Fruit fly (Drosophila melanogaster) whole organism, embryonic: ENCODE data around the gene CG1552.

Experiments used
- Adf1 ChIP-seq: fragments of 200-800 bp; sonication (Bioruptor generic); IDR thresholded peaks from 2 replicates; pipeline ENCODE4 v1.3.6; 2022; ENCODE audit warnings: missing biosample characterization, missing genetic modification characterization
- CG12219 ChIP-seq: fragments of 200-800 bp; sonication (Bioruptor generic); optimal IDR thresholded peaks from 3 replicates; lab custom pipeline; 2018; ENCODE audit warnings: missing biosample characterization, mild to moderate bottlenecking, missing genetic modification characterization
- CG13894 ChIP-seq: fragments of 200-800 bp; sonication (Bioruptor generic); optimal IDR thresholded peaks from 3 replicates; lab custom pipeline; 2018; ENCODE audit warnings: missing biosample characterization, mild to moderate bottlenecking, missing genetic modification characterization, moderate library complexity
- CG5180 ChIP-seq: fragments of 200-800 bp; sonication (Bioruptor generic); optimal IDR thresholded peaks from 3 replicates; lab custom pipeline; 2017; ENCODE audit warnings: missing biosample characterization, missing genetic modification characterization, mild to moderate bottlenecking, moderate library complexity, missing genetic modification reagents
- Dll ChIP-seq: fragments of 200-800 bp; sonication (Bioruptor generic); IDR thresholded peaks from 4 replicates; pipeline ENCODE4 v1.3.6; 2022; ENCODE audit warnings: missing biosample characterization, missing genetic modification characterization; ENCODE audit not compliant: partially characterized antibody
- ERR ChIP-seq: fragments of 200-800 bp; sonication (Bioruptor generic); optimal IDR thresholded peaks from 2 replicates; lab custom pipeline; 2016; ENCODE audit warnings: missing biosample characterization, missing genetic modification characterization
- Ets65A ChIP-seq: fragments of 200-800 bp; sonication (Bioruptor generic); peaks from one replicate; lab custom pipeline; 2016; ENCODE audit warnings: missing biosample characterization, missing genetic modification characterization
- Fer2 ChIP-seq: fragments of 200-800 bp; sonication (Bioruptor generic); optimal IDR thresholded peaks from 2 replicates; lab custom pipeline; 2018; ENCODE audit warnings: missing biosample characterization, mild to moderate bottlenecking, missing genetic modification characterization, moderate library complexity
- NfI ChIP-seq: fragments of 200-800 bp; sonication (Bioruptor generic); optimal IDR thresholded peaks from 3 replicates; lab custom pipeline; 2018; ENCODE audit warnings: missing biosample characterization, mild to moderate bottlenecking, missing genetic modification characterization, moderate library complexity

dm6 chrX:11059519-11059918 is 6.2 kb upstream of the CG1552 start, which contains the start of gene CG1545:
- TF ChIP-seq CG12219 (no peak), Fer2 (tag; lab: Kevin White, UChicago) (no peak), Adf1 (GFP tag; lab: Robert Waterston, UW) (no peak), ERR (GFP tag; lab: Kevin White, UChicago) (no peak), CG13894 (tag; lab: Kevin White, UChicago) (no peak), Dll (no peak), NfI (GFP tag; lab: Kevin White, UChicago) (no peak), CG5180 (GFP tag; lab: Kevin White, UChicago) (no peak), Ets65A (GFP tag; lab: Kevin White, UChicago) (no peak)
